Worm (Caenorhabditis elegans) whole organism, L4 larva: Measurements from ENCODE around the gene lon-2.

ENCODE experiments used
- F26F4.8 ChIP-seq: fragments of 200-800 bp; sonication (Bioruptor generic); conservative IDR thresholded peaks from 2 replicates; pipeline ENCODE4 v1.3.6; 2022; ENCODE audit warnings: missing genetic modification characterization, missing compliant biosample characterization
- F37D6.2 ChIP-seq: sonication (generic microtip); optimal IDR thresholded peaks from 2 replicates; lab custom pipeline; 2016; ENCODE audit warnings: mild to moderate bottlenecking, missing genetic modification characterization, missing compliant biosample characterization
- F44E2.7 ChIP-seq: fragments of 200-800 bp; sonication (Bioruptor generic); IDR thresholded peaks from 2 replicates; pipeline ENCODE4 v2.1.2; 2022; ENCODE audit warnings: missing genetic modification characterization, missing compliant biosample characterization
- F49E8.2 ChIP-seq: sonication (generic microtip); optimal IDR thresholded peaks from 2 replicates; lab custom pipeline; 2016; ENCODE audit warnings: missing compliant biosample characterization, mild to moderate bottlenecking, missing genetic modification characterization, borderline replicate concordance
- T26A8.4 ChIP-seq: fragments of 200-800 bp; sonication (Bioruptor generic); IDR thresholded peaks from 2 replicates; pipeline ENCODE4 v1.3.6; 2022; ENCODE audit warnings: missing genetic modification characterization, missing compliant biosample characterization
- ZK337.2 ChIP-seq: fragments of 200-800 bp; sonication (Bioruptor generic); IDR thresholded peaks from 2 replicates; pipeline ENCODE4 v1.3.6; 2022; ENCODE audit warnings: missing genetic modification reagents, missing genetic modification characterization, missing compliant biosample characterization
- aha-1 ChIP-seq: fragments of 150-350 bp; peaks from one replicate; lab custom pipeline; 2014; ENCODE audit warnings: missing biosample characterization, missing genetic modification characterization
- aly-2 ChIP-seq: sonication (generic microtip); optimal IDR thresholded peaks from 2 replicates; lab custom pipeline; 2018; ENCODE audit warnings: missing biosample characterization, missing genetic modification characterization
- ama-1 ChIP-seq: fragments of 150-350 bp; optimal IDR thresholded peaks from 2 replicates; lab custom pipeline; 2014; ENCODE audit warnings: inconsistent platforms, mixed read lengths
- attf-4 ChIP-seq: sonication (generic microtip); optimal IDR thresholded peaks from 3 replicates; lab custom pipeline; 2017; ENCODE audit warnings: missing biosample characterization, missing genetic modification characterization
- ceh-20 ChIP-seq: fragments of 200-800 bp; sonication (Bioruptor generic); IDR thresholded peaks from 2 replicates; pipeline ENCODE4 v1.3.6; 2022; ENCODE audit warnings: missing genetic modification reagents, missing genetic modification characterization, missing compliant biosample characterization
- ceh-62 ChIP-seq: sonication (generic microtip); optimal IDR thresholded peaks from 2 replicates; lab custom pipeline; 2017; ENCODE audit warnings: missing biosample characterization, missing genetic modification characterization
- ces-1 ChIP-seq: fragments of 150-350 bp; sonication (generic microtip); optimal IDR thresholded peaks from 4 replicates; lab custom pipeline; 2014; ENCODE audit warnings: missing biosample characterization, missing genetic modification reagents, missing genetic modification characterization
- daf-12 ChIP-seq: fragments of 150-350 bp; optimal IDR thresholded peaks from 2 replicates; lab custom pipeline; 2014; ENCODE audit warnings: missing biosample characterization, missing genetic modification reagents, missing genetic modification characterization
- daf-16 ChIP-seq, 3 experiments: sonication (generic microtip); optimal IDR thresholded peaks; 2 replicates each; lab custom pipeline; 2016 to 2017; ENCODE audit warnings: missing genetic modification characterization in 3 of 3, missing genetic modification reagents in 3 of 3, mild to moderate bottlenecking in 2 of 3, missing compliant biosample characterization in 2 of 3, missing biosample characterization in 1 of 3, moderate library complexity in 1 of 3
- daf-8 ChIP-seq: fragments of 200-800 bp; sonication (Bioruptor generic); IDR thresholded peaks from 2 replicates; pipeline ENCODE4 v1.3.6; 2022; ENCODE audit warnings: missing genetic modification characterization, missing compliant biosample characterization
- dmd-6 ChIP-seq: fragments of 200-800 bp; sonication (Bioruptor generic); IDR thresholded peaks from 2 replicates; pipeline ENCODE4 v1.3.6; 2022; ENCODE audit warnings: missing genetic modification reagents, missing genetic modification characterization, missing compliant biosample characterization
- dmd-8 ChIP-seq: fragments of 200-800 bp; sonication (Bioruptor generic); IDR thresholded peaks from 2 replicates; pipeline ENCODE4 v1.3.6; 2022; ENCODE audit warnings: missing genetic modification characterization, missing compliant biosample characterization
- dmd-9 ChIP-seq: fragments of 200-800 bp; sonication (Bioruptor generic); IDR thresholded peaks from 2 replicates; pipeline ENCODE4 v1.3.6; 2022; ENCODE audit warnings: missing genetic modification reagents, missing genetic modification characterization, missing compliant biosample characterization
- dpl-1 ChIP-seq: fragments of 150-350 bp; optimal IDR thresholded peaks from 2 replicates; lab custom pipeline; 2014; ENCODE audit warnings: missing biosample characterization, missing genetic modification reagents, missing genetic modification characterization
- dve-1 ChIP-seq: sonication (generic microtip); optimal IDR thresholded peaks from 2 replicates; lab custom pipeline; 2017; ENCODE audit warnings: antibody characterized with exemption, mild to moderate bottlenecking, missing genetic modification characterization, missing compliant biosample characterization; ENCODE audit not compliant: insufficient read depth
- fkh-10 ChIP-seq: fragments of 150-350 bp; optimal IDR thresholded peaks from 2 replicates; lab custom pipeline; 2014; ENCODE audit warnings: missing biosample characterization, missing genetic modification reagents, missing genetic modification characterization
- fos-1 ChIP-seq: fragments of 150-350 bp; optimal IDR thresholded peaks from 2 replicates; lab custom pipeline; 2014; ENCODE audit warnings: missing biosample characterization, missing genetic modification characterization
- gei-8 ChIP-seq: fragments of 200-800 bp; sonication (Bioruptor generic); optimal IDR thresholded peaks from 2 replicates; lab custom pipeline; 2018; ENCODE audit warnings: mild to moderate bottlenecking, missing genetic modification characterization, missing compliant biosample characterization
- hlh-30 ChIP-seq: sonication (generic microtip); optimal IDR thresholded peaks from 2 replicates; lab custom pipeline; 2017; ENCODE audit warnings: antibody characterized with exemption, mild to moderate bottlenecking, missing genetic modification characterization, missing compliant biosample characterization; ENCODE audit not compliant: insufficient read depth
- hmg-1.1 ChIP-seq: fragments of 200-800 bp; sonication (Bioruptor generic); IDR thresholded peaks from 2 replicates; pipeline ENCODE4 v1.3.6; 2022; ENCODE audit warnings: missing genetic modification reagents, missing genetic modification characterization, missing compliant biosample characterization
- lin-13 ChIP-seq: fragments of 150-350 bp; optimal IDR thresholded peaks from 2 replicates; lab custom pipeline; 2014; ENCODE audit warnings: missing biosample characterization, missing genetic modification reagents, missing genetic modification characterization
- lin-15B ChIP-seq: fragments of 150-350 bp; sonication (generic microtip); optimal IDR thresholded peaks from 3 replicates; lab custom pipeline; 2014; ENCODE audit warnings: missing biosample characterization, missing genetic modification characterization
- lin-29 ChIP-seq: fragments of 200-800 bp; sonication (Bioruptor generic); IDR thresholded peaks from 2 replicates; pipeline ENCODE4 v1.3.6; 2022; ENCODE audit warnings: missing genetic modification reagents, missing genetic modification characterization, missing compliant biosample characterization
- lin-39 ChIP-seq: fragments of 150-350 bp; optimal IDR thresholded peaks from 2 replicates; lab custom pipeline; 2014; ENCODE audit warnings: missing biosample characterization, missing genetic modification reagents, missing genetic modification characterization
- madf-9 ChIP-seq: fragments of 200-800 bp; sonication (Bioruptor generic); conservative IDR thresholded peaks from 2 replicates; pipeline ENCODE4 v1.3.6; 2022; ENCODE audit warnings: missing genetic modification reagents, missing genetic modification characterization, missing compliant biosample characterization
- mdt-29 ChIP-seq: fragments of 200-800 bp; sonication (Bioruptor generic); IDR thresholded peaks from 2 replicates; pipeline ENCODE4 v1.3.6; 2022; ENCODE audit warnings: missing genetic modification reagents, missing genetic modification characterization, missing compliant biosample characterization
- mes-2 ChIP-seq: sonication (generic microtip); optimal IDR thresholded peaks from 2 replicates; lab custom pipeline; 2016; ENCODE audit warnings: missing genotype, mild to moderate bottlenecking, missing genetic modification characterization, missing compliant biosample characterization; ENCODE audit not compliant: poor library complexity, severe bottlenecking
- nhr-102 ChIP-seq: sonication (generic microtip); optimal IDR thresholded peaks from 2 replicates; lab custom pipeline; 2016; ENCODE audit warnings: mild to moderate bottlenecking, missing genetic modification characterization, moderate library complexity, missing compliant biosample characterization
- nhr-111 ChIP-seq: fragments of 200-800 bp; sonication (Bioruptor generic); optimal IDR thresholded peaks from 2 replicates; lab custom pipeline; 2018; ENCODE audit warnings: mild to moderate bottlenecking, missing genetic modification characterization, missing compliant biosample characterization
- nhr-237 ChIP-seq: sonication (generic microtip); optimal IDR thresholded peaks from 2 replicates; lab custom pipeline; 2017; ENCODE audit warnings: missing biosample characterization, missing genetic modification characterization
- nhr-25 ChIP-seq: sonication (generic microtip); optimal IDR thresholded peaks from 2 replicates; lab custom pipeline; 2017; ENCODE audit warnings: missing genetic modification characterization, mild to moderate bottlenecking, missing compliant biosample characterization, antibody characterized with exemption, moderate library complexity, borderline replicate concordance; ENCODE audit not compliant: insufficient read depth
- nhr-28 ChIP-seq: fragments of 150-350 bp; optimal IDR thresholded peaks from 2 replicates; lab custom pipeline; 2014; ENCODE audit warnings: missing biosample characterization, missing genetic modification characterization
- nhr-41 ChIP-seq: fragments of 200-800 bp; sonication (Bioruptor generic); IDR thresholded peaks from 2 replicates; pipeline ENCODE4 v1.3.6; 2022; ENCODE audit warnings: missing genetic modification reagents, missing genetic modification characterization, missing compliant biosample characterization
- nhr-42 ChIP-seq: fragments of 200-800 bp; sonication (Bioruptor generic); IDR thresholded peaks from 2 replicates; pipeline ENCODE4 v1.3.6; 2022; ENCODE audit warnings: missing genetic modification characterization, missing compliant biosample characterization
- nhr-48 ChIP-seq: sonication (generic microtip); optimal IDR thresholded peaks from 2 replicates; lab custom pipeline; 2016; ENCODE audit warnings: mild to moderate bottlenecking, missing genetic modification characterization, missing compliant biosample characterization
- nhr-76 ChIP-seq: fragments of 150-350 bp; optimal IDR thresholded peaks from 2 replicates; lab custom pipeline; 2014; ENCODE audit warnings: missing biosample characterization, missing genetic modification characterization
- nhr-77 ChIP-seq: fragments of 150-350 bp; optimal IDR thresholded peaks from 2 replicates; lab custom pipeline; 2014; ENCODE audit warnings: missing biosample characterization, missing genetic modification characterization
- pha-4 ChIP-seq, 2 experiments: fragments of 150-350 bp in 1 of 2; fragments of 200-800 bp in 1 of 2; sonication (Bioruptor generic) in 1 of 2; IDR thresholded peaks in 1 of 2; optimal IDR thresholded peaks in 1 of 2; 2 replicates each; pipeline versions ENCODE4 v1.3.6 to Lab custom; 2014 to 2022; ENCODE audit warnings: missing genetic modification characterization in 2 of 2, missing genetic modification reagents in 2 of 2, missing biosample characterization in 1 of 2, missing compliant biosample characterization in 1 of 2
- pqm-1 ChIP-seq: sonication (generic microtip); optimal IDR thresholded peaks from 2 replicates; lab custom pipeline; 2017; ENCODE audit warnings: missing biosample characterization, missing genetic modification characterization
- rbr-2 ChIP-seq: sonication (generic microtip); optimal IDR thresholded peaks from 2 replicates; lab custom pipeline; 2016; ENCODE audit warnings: missing genotype, missing genetic modification characterization, missing compliant biosample characterization
- snpc-1.2 ChIP-seq: fragments of 200-800 bp; sonication (Bioruptor generic); IDR thresholded peaks from 2 replicates; pipeline ENCODE4 v1.3.6; 2022; ENCODE audit warnings: missing genetic modification reagents, missing genetic modification characterization, missing compliant biosample characterization
- tag-97 ChIP-seq: fragments of 200-800 bp; sonication (Bioruptor generic); IDR thresholded peaks from 2 replicates; pipeline ENCODE4 v1.3.6; 2022; ENCODE audit warnings: missing genetic modification characterization, missing compliant biosample characterization
- unc-130 ChIP-seq: sonication (generic microtip); optimal IDR thresholded peaks from 2 replicates; lab custom pipeline; 2016; ENCODE audit warnings: missing genetic modification reagents, missing genetic modification characterization, missing compliant biosample characterization
- zag-1 ChIP-seq: fragments of 150-350 bp; optimal IDR thresholded peaks from 2 replicates; lab custom pipeline; 2014; ENCODE audit warnings: missing biosample characterization, missing genetic modification characterization
- ztf-7 ChIP-seq: fragments of 150-350 bp; optimal IDR thresholded peaks from 2 replicates; lab custom pipeline; 2014; ENCODE audit warnings: missing biosample characterization, missing genetic modification characterization

Gene lon-2

ce11 chrX:4794062-4794461 is 45.2 kb upstream of the lon-2 start (continued):
- TF ChIP-seq pha-4 (GFP tag; IDR thresholded peaks at IDR 0.05; lab: Robert Waterston, UW) = peak; percentile 59; the same call in 1 of the 2 replicates
- TF ChIP-seq pha-4 (tag; optimal IDR thresholded peaks at IDR 0.05; lab: Kevin White, UChicago) = no peak
- TF ChIP-seq lin-15B (tag; lab: Kevin White, UChicago) = no peak
- TF ChIP-seq dmd-6 (GFP tag; lab: Robert Waterston, UW) = peak; percentile 97
- no peak for TF ChIP-seq F49E8.2 (tag; lab: Kevin White, UChicago)
- TF ChIP-seq mdt-29 (GFP tag; lab: Robert Waterston, UW) = peak; percentile 55; the same call in 1 of the 2 replicates
- no peak for TF ChIP-seq unc-130 (GFP tag; lab: Kevin White, UChicago)
- no peak for TF ChIP-seq lin-29 (GFP tag; lab: Robert Waterston, UW)
- peak in 1 of 2 experiments; percentile 76 for TF ChIP-seq daf-16 (GFP tag; optimal IDR thresholded peaks at IDR 0.05; lab: Kevin White, UChicago)
- peak; percentile 96 for TF ChIP-seq daf-16 (tag; optimal IDR thresholded peaks at IDR 0.05; lab: Kevin White, UChicago)
- TF ChIP-seq gei-8 (GFP tag; lab: Kevin White, UChicago) = no peak
- TF ChIP-seq snpc-1.2 (GFP tag; lab: Robert Waterston, UW) = no peak
- TF ChIP-seq ama-1 (lab: Kevin White, UChicago) = no peak
- TF ChIP-seq dve-1 (tag; lab: Kevin White, UChicago) = peak; percentile 95
- peak; percentile 71 for TF ChIP-seq nhr-77 (tag; lab: Kevin White, UChicago)
- no peak for TF ChIP-seq lin-13
- TF ChIP-seq nhr-41 (GFP tag; lab: Robert Waterston, UW) = peak; percentile 50; the same call in 1 of the 2 replicates
- TF ChIP-seq nhr-25 (tag; lab: Kevin White, UChicago) = no peak
- TF ChIP-seq daf-8 (GFP tag; lab: Robert Waterston, UW) = no peak
- TF ChIP-seq F26F4.8 (GFP tag; lab: Robert Waterston, UW) = no peak
- TF ChIP-seq nhr-76 (tag; lab: Kevin White, UChicago) = no peak
- TF ChIP-seq tag-97 (GFP tag; lab: Robert Waterston, UW) = no peak
- peak; percentile 26; the same call in 1 of the 2 replicates for TF ChIP-seq ceh-20
- no peak for TF ChIP-seq nhr-237 (tag; lab: Kevin White, UChicago)
- TF ChIP-seq madf-9 (GFP tag; lab: Robert Waterston, UW) = no peak
- TF ChIP-seq nhr-102 (tag; lab: Kevin White, UChicago) = peak; percentile 83
- no peak for TF ChIP-seq F37D6.2
- no peak for TF ChIP-seq lin-39 (tag; lab: Kevin White, UChicago)
- no peak for TF ChIP-seq ces-1
- TF ChIP-seq fos-1 = no peak
- TF ChIP-seq hmg-1.1 = no peak
- TF ChIP-seq aly-2 (tag; lab: Kevin White, UChicago) = no peak
- no peak for TF ChIP-seq daf-12 (tag; lab: Kevin White, UChicago)
- TF ChIP-seq pqm-1 (tag; lab: Kevin White, UChicago) = peak; percentile 80
- TF ChIP-seq aha-1 (tag; lab: Kevin White, UChicago) = no peak
- no peak for TF ChIP-seq nhr-111 (GFP tag; lab: Kevin White, UChicago)
- no peak for TF ChIP-seq F44E2.7
- TF ChIP-seq rbr-2 (tag; lab: Kevin White, UChicago) = no peak
- TF ChIP-seq nhr-42 (GFP tag; lab: Robert Waterston, UW) = no peak
- TF ChIP-seq nhr-48 (tag; lab: Kevin White, UChicago) = peak; percentile 89
- no peak for TF ChIP-seq dpl-1 (GFP tag; lab: Kevin White, UChicago)
- no peak for TF ChIP-seq attf-4 (tag; lab: Kevin White, UChicago)
- TF ChIP-seq T26A8.4 (GFP tag; lab: Robert Waterston, UW) = no peak
- no peak for TF ChIP-seq dmd-9 (GFP tag; lab: Robert Waterston, UW)
- TF ChIP-seq hlh-30 (tag; lab: Kevin White, UChicago) = peak; percentile 63
- TF ChIP-seq mes-2 = peak; percentile 36
- TF ChIP-seq ztf-7 (tag; lab: Kevin White, UChicago) = no peak
- peak; percentile 52 for TF ChIP-seq nhr-28 (tag; lab: Kevin White, UChicago)
- no peak for TF ChIP-seq fkh-10
- no peak for TF ChIP-seq dmd-8 (GFP tag; lab: Robert Waterston, UW)
- no peak for TF ChIP-seq ZK337.2 (GFP tag; lab: Robert Waterston, UW)
- no peak for TF ChIP-seq zag-1 (tag; lab: Kevin White, UChicago)
- TF ChIP-seq ceh-62 (tag; lab: Kevin White, UChicago) = no peak
